Fruit fly (Drosophila melanogaster) whole organism, pupa: ENCODE results near the gene CG43897.
A peak's percentile ranks its signal among the peaks of the same experiment; 100 is the strongest.

Source experiments
- CG10348 ChIP-seq: fragments of 200-800 bp; sonication (Bioruptor generic); IDR thresholded peaks from 2 replicates; pipeline ENCODE4 v1.3.6; 2022; ENCODE audit warnings: missing biosample characterization, missing genetic modification characterization
- CG12605 ChIP-seq: fragments of 200-800 bp; sonication (Bioruptor generic); IDR thresholded peaks from 2 replicates; pipeline ENCODE4 v1.3.6; 2022; ENCODE audit warnings: missing biosample characterization, missing genetic modification characterization
- CG13204 ChIP-seq: fragments of 200-800 bp; sonication (Bioruptor generic); optimal IDR thresholded peaks from 2 replicates; lab custom pipeline; 2018; ENCODE audit warnings: missing biosample characterization, mild to moderate bottlenecking, missing genetic modification characterization, moderate library complexity
- CG14655 ChIP-seq: fragments of 200-800 bp; sonication (Bioruptor generic); optimal IDR thresholded peaks from 3 replicates; lab custom pipeline; 2017; ENCODE audit warnings: mild to moderate bottlenecking, missing biosample characterization, missing genetic modification reagents, missing genetic modification characterization
- CG15710 ChIP-seq: fragments of 200-800 bp; sonication (Bioruptor generic); optimal IDR thresholded peaks from 2 replicates; lab custom pipeline; 2018; ENCODE audit warnings: missing biosample characterization, mild to moderate bottlenecking, missing genetic modification characterization, moderate library complexity
- CG17806 ChIP-seq: fragments of 200-800 bp; sonication (Bioruptor generic); optimal IDR thresholded peaks from 2 replicates; lab custom pipeline; 2018; ENCODE audit warnings: missing biosample characterization, mild to moderate bottlenecking, missing genetic modification characterization, moderate library complexity
- CG32121 ChIP-seq: fragments of 200-800 bp; sonication (Bioruptor generic); IDR thresholded peaks from 2 replicates; pipeline ENCODE4 v1.3.6; 2022; ENCODE audit warnings: missing biosample characterization, missing genetic modification characterization
- CG34367 ChIP-seq: fragments of 200-800 bp; sonication (Bioruptor generic); optimal IDR thresholded peaks from 2 replicates; lab custom pipeline; 2018; ENCODE audit warnings: missing biosample characterization, mild to moderate bottlenecking, missing genetic modification characterization
- CG4496 ChIP-seq: fragments of 200-800 bp; sonication (Bioruptor generic); IDR thresholded peaks from 3 replicates; pipeline ENCODE4 v1.3.6; 2022; ENCODE audit warnings: missing biosample characterization, missing genetic modification characterization
- CG8159 ChIP-seq: fragments of 200-800 bp; sonication (Bioruptor generic); optimal IDR thresholded peaks from 3 replicates; lab custom pipeline; 2018; ENCODE audit warnings: missing biosample characterization, mild to moderate bottlenecking, missing genetic modification characterization, moderate library complexity
- CG8301 ChIP-seq: fragments of 200-800 bp; sonication (Bioruptor generic); optimal IDR thresholded peaks from 2 replicates; lab custom pipeline; 2018; ENCODE audit warnings: missing biosample characterization, mild to moderate bottlenecking, missing genetic modification characterization
- CG9948 ChIP-seq: fragments of 200-800 bp; sonication (Bioruptor generic); optimal IDR thresholded peaks from 2 replicates; lab custom pipeline; 2018; ENCODE audit warnings: missing biosample characterization, mild to moderate bottlenecking, missing genetic modification characterization, moderate library complexity
- D1 ChIP-seq: fragments of 200-800 bp; sonication (Bioruptor generic); optimal IDR thresholded peaks from 2 replicates; lab custom pipeline; 2018; ENCODE audit warnings: missing biosample characterization, mild to moderate bottlenecking, missing genetic modification characterization, moderate library complexity
- EcR ChIP-seq: fragments of 200-800 bp; sonication (Bioruptor generic); optimal IDR thresholded peaks from 3 replicates; lab custom pipeline; 2019; ENCODE audit warnings: missing biosample characterization, missing genetic modification characterization, mild to moderate bottlenecking, moderate library complexity, missing genetic modification reagents
- Ets98B ChIP-seq: fragments of 200-800 bp; sonication (Bioruptor generic); IDR thresholded peaks from 2 replicates; pipeline ENCODE4 v1.3.6; 2022; ENCODE audit warnings: missing biosample characterization, missing genetic modification characterization
- Pif1A ChIP-seq: fragments of 200-800 bp; sonication (Bioruptor generic); optimal IDR thresholded peaks from 3 replicates; lab custom pipeline; 2016; ENCODE audit warnings: missing biosample characterization, missing genetic modification characterization
- Pif1B ChIP-seq: fragments of 200-800 bp; sonication (Bioruptor generic); optimal IDR thresholded peaks from 3 replicates; lab custom pipeline; 2016; ENCODE audit warnings: missing biosample characterization, missing genetic modification characterization
- Snoo ChIP-seq: fragments of 200-800 bp; sonication (Bioruptor generic); optimal IDR thresholded peaks from 3 replicates; lab custom pipeline; 2017; ENCODE audit warnings: missing biosample characterization, mild to moderate bottlenecking, missing genetic modification characterization, inconsistent platforms
- fd96Ca ChIP-seq: fragments of 200-800 bp; sonication (Bioruptor generic); IDR thresholded peaks from 3 replicates; pipeline ENCODE4 v1.3.6; 2022; ENCODE audit warnings: missing biosample characterization, missing genetic modification characterization
- gl ChIP-seq: fragments of 200-800 bp; sonication (Bioruptor generic); optimal IDR thresholded peaks from 2 replicates; lab custom pipeline; 2018; ENCODE audit warnings: missing biosample characterization, mild to moderate bottlenecking, missing genetic modification characterization
- rn ChIP-seq: fragments of 200-800 bp; sonication (Bioruptor generic); IDR thresholded peaks from 2 replicates; pipeline ENCODE4 v1.3.6; 2022; ENCODE audit warnings: missing biosample characterization, missing genetic modification characterization

Gene CG43897

dm6 chr3L:9855784-9856426 is 42.3 kb downstream of the CG43897 start:
- peak; percentile 90 for TF ChIP-seq Snoo (tag; lab: Kevin White, UChicago)
- peak; percentile 96 for TF ChIP-seq Ets98B (GFP tag; lab: Robert Waterston, UW)
- TF ChIP-seq rn (GFP tag; lab: Robert Waterston, UW): peak; percentile 92
- TF ChIP-seq Pif1B (GFP tag; lab: Kevin White, UChicago): peak; percentile 95
- TF ChIP-seq CG12605 (GFP tag; lab: Robert Waterston, UW): peak; percentile 91
- TF ChIP-seq CG8159 (tag; lab: Kevin White, UChicago): peak; percentile 96
- TF ChIP-seq CG17806: peak; percentile 95
- TF ChIP-seq CG15710: peak; percentile 89
- TF ChIP-seq Pif1A: peak; percentile 96
- TF ChIP-seq CG4496 (GFP tag; lab: Robert Waterston, UW): peak; percentile 98
- peak; percentile 94 for TF ChIP-seq CG32121 (GFP tag; lab: Robert Waterston, UW)
- peak; percentile 91 for TF ChIP-seq gl
- peak; percentile 97 for TF ChIP-seq CG8301 (tag; lab: Kevin White, UChicago)
- TF ChIP-seq CG10348 (GFP tag; lab: Robert Waterston, UW): peak; percentile 65
- peak; percentile 85 for TF ChIP-seq CG34367 (tag; lab: Kevin White, UChicago)
- peak; percentile 96 for TF ChIP-seq CG14655 (GFP tag; lab: Kevin White, UChicago)
- peak; percentile 97 for TF ChIP-seq fd96Ca (GFP tag; lab: Robert Waterston, UW)
- TF ChIP-seq CG9948 (tag; lab: Kevin White, UChicago): peak; percentile 92
- peak; percentile 82 for TF ChIP-seq D1 (tag; lab: Kevin White, UChicago)
- TF ChIP-seq CG13204 (GFP tag; lab: Kevin White, UChicago): peak; percentile 72
- peak; percentile 19 for TF ChIP-seq EcR (GFP tag; lab: Kevin White, UChicago)

- TF ChIP-seq Pif1B (GFP tag; lab: Kevin White, UChicago): no peak
- TF ChIP-seq gl: no peak
- TF ChIP-seq CG8159 (tag; lab: Kevin White, UChicago): peak; percentile 70
- TF ChIP-seq Ets98B (GFP tag; lab: Robert Waterston, UW): peak; percentile 56; the same call in 1 of the 2 replicates
- no peak for TF ChIP-seq CG10348 (GFP tag; lab: Robert Waterston, UW)
- peak; percentile 57 for TF ChIP-seq CG15710
- TF ChIP-seq CG13204 (GFP tag; lab: Kevin White, UChicago): no peak
- TF ChIP-seq CG4496 (GFP tag; lab: Robert Waterston, UW): peak; percentile 45; the same call in 2 of the 3 replicates
- peak; percentile 42 for TF ChIP-seq CG34367 (tag; lab: Kevin White, UChicago)
- no peak for TF ChIP-seq Snoo (tag; lab: Kevin White, UChicago)
- TF ChIP-seq CG17806: peak; percentile 68
- TF ChIP-seq CG9948 (tag; lab: Kevin White, UChicago): peak; percentile 65
- peak; percentile 70 for TF ChIP-seq CG12605 (GFP tag; lab: Robert Waterston, UW)
- peak; percentile 22 for TF ChIP-seq D1 (tag; lab: Kevin White, UChicago)
- TF ChIP-seq CG32121 (GFP tag; lab: Robert Waterston, UW): peak; percentile 60; the same call in 1 of the 2 replicates
- peak; percentile 54 for TF ChIP-seq CG8301 (tag; lab: Kevin White, UChicago)
- TF ChIP-seq rn (GFP tag; lab: Robert Waterston, UW): no peak
Observed at dm6 chr3L:9856430-9857218, 43.0 kb downstream of the CG43897 start.

dm6 chr3L:9859624-9860023 is 46.0 kb downstream of the CG43897 start, which contains the start of gene CG10809:
Gene CG10809, minus strand, starts transcription at chr3L:9859889.
- TF ChIP-seq D1 (tag; lab: Kevin White, UChicago) (peak; percentile 19), CG15710 (peak; percentile 2), fd96Ca (GFP tag; lab: Robert Waterston, UW) (no peak; the same call in 2 of the 3 replicates), CG8159 (tag; lab: Kevin White, UChicago) (peak; percentile 16)

- TF ChIP-seq CG14655 (GFP tag; lab: Kevin White, UChicago) (no peak), gl (peak; percentile 38), rn (GFP tag; lab: Robert Waterston, UW) (no peak), CG4496 (GFP tag; lab: Robert Waterston, UW) (0 out of 3 replicates have a peak, but pooled peaks have one; percentile 39)
Observed at dm6 chr3L:9863656-9864055, 50.0 kb downstream of the CG43897 start.

dm6 chr3L:9864275-9865052 is 50.8 kb downstream of the CG43897 start, which contains the start of the genes iPLA2-VIA and Ciz1:
Gene iPLA2-VIA, minus strand, starts transcription at chr3L:9864349.
Gene Ciz1, plus strand, starts transcription at chr3L:9864639.
- no peak for TF ChIP-seq CG14655 (GFP tag; lab: Kevin White, UChicago)
- TF ChIP-seq Pif1A: no peak
- TF ChIP-seq CG8301 (tag; lab: Kevin White, UChicago): no peak
- no peak for TF ChIP-seq CG4496 (GFP tag; lab: Robert Waterston, UW)
- no peak for TF ChIP-seq gl
- TF ChIP-seq fd96Ca (GFP tag; lab: Robert Waterston, UW): no peak
- TF ChIP-seq CG9948 (tag; lab: Kevin White, UChicago): no peak
- TF ChIP-seq D1 (tag; lab: Kevin White, UChicago): no peak
- no peak for TF ChIP-seq rn (GFP tag; lab: Robert Waterston, UW)
- no peak for TF ChIP-seq CG15710
- TF ChIP-seq CG10348 (GFP tag; lab: Robert Waterston, UW): no peak
- no peak for TF ChIP-seq EcR (GFP tag; lab: Kevin White, UChicago)
- TF ChIP-seq CG8159 (tag; lab: Kevin White, UChicago): no peak
- no peak for TF ChIP-seq CG17806
- no peak for TF ChIP-seq CG13204 (GFP tag; lab: Kevin White, UChicago)
- TF ChIP-seq CG32121 (GFP tag; lab: Robert Waterston, UW): no peak
- TF ChIP-seq Ets98B (GFP tag; lab: Robert Waterston, UW): no peak
